Worm (Caenorhabditis elegans) whole organism, early embryonic: ENCODE data around the gene clec-72.

Experiments used
- B0310.2 ChIP-seq: sonication (generic microtip); optimal IDR thresholded peaks from 2 replicates; lab custom pipeline; 2016; ENCODE audit warnings: mild to moderate bottlenecking, missing genetic modification characterization, missing compliant biosample characterization
- F13C5.2 ChIP-seq: sonication (generic microtip); optimal IDR thresholded peaks from 2 replicates; lab custom pipeline; 2017; ENCODE audit warnings: mild to moderate bottlenecking, missing genetic modification characterization, inconsistent platforms, missing compliant biosample characterization
- aly-1 ChIP-seq: sonication (generic microtip); optimal IDR thresholded peaks from 2 replicates; lab custom pipeline; 2016; ENCODE audit warnings: missing genetic modification characterization, missing compliant biosample characterization
- ama-1 ChIP-seq: fragments of 150-350 bp; optimal IDR thresholded peaks from 2 replicates; lab custom pipeline; 2014
- ceh-13 ChIP-seq: fragments of 200-800 bp; sonication (Bioruptor generic); optimal IDR thresholded peaks from 2 replicates; lab custom pipeline; 2018; ENCODE audit warnings: mild to moderate bottlenecking, missing genetic modification characterization, missing compliant biosample characterization
- ceh-36 ChIP-seq: sonication (generic microtip); optimal IDR thresholded peaks from 2 replicates; lab custom pipeline; 2016; ENCODE audit warnings: missing genetic modification characterization, inconsistent platforms, missing compliant biosample characterization
- ets-7 ChIP-seq: sonication (generic microtip); optimal IDR thresholded peaks from 2 replicates; lab custom pipeline; 2016; ENCODE audit warnings: missing genotype, missing genetic modification characterization, missing compliant biosample characterization
- flt-1 ChIP-seq: fragments of 200-800 bp; sonication (Bioruptor generic); IDR thresholded peaks from 2 replicates; pipeline ENCODE4 v1.3.6; 2022; ENCODE audit warnings: missing genetic modification characterization, missing compliant biosample characterization
- hmbx-1 ChIP-seq: sonication (generic microtip); optimal IDR thresholded peaks from 2 replicates; lab custom pipeline; 2016; ENCODE audit warnings: mild to moderate bottlenecking, missing genetic modification characterization, missing compliant biosample characterization
- hmg-4 ChIP-seq: fragments of 200-800 bp; sonication (Bioruptor generic); optimal IDR thresholded peaks from 2 replicates; lab custom pipeline; 2018; ENCODE audit warnings: mild to moderate bottlenecking, missing genetic modification characterization, missing compliant biosample characterization
- hnd-1 ChIP-seq: sonication (generic microtip); optimal IDR thresholded peaks from 2 replicates; lab custom pipeline; 2016; ENCODE audit warnings: missing genetic modification characterization, missing compliant biosample characterization
- pes-1 ChIP-seq: fragments of 200-800 bp; sonication (Bioruptor generic); IDR thresholded peaks from 2 replicates; pipeline ENCODE4 v1.3.6; 2022; ENCODE audit warnings: missing genetic modification reagents, missing genetic modification characterization, missing compliant biosample characterization
- scrt-1 ChIP-seq: fragments of 200-800 bp; sonication (Bioruptor generic); IDR thresholded peaks from 2 replicates; pipeline ENCODE4 v1.3.6; 2022; ENCODE audit warnings: missing genetic modification characterization, missing compliant biosample characterization
- sea-1 ChIP-seq: fragments of 200-800 bp; sonication (Bioruptor generic); conservative IDR thresholded peaks from 2 replicates; pipeline ENCODE4 v1.3.6; 2022; ENCODE audit warnings: missing genetic modification characterization, missing compliant biosample characterization
- tbx-11 ChIP-seq: fragments of 200-800 bp; sonication (Bioruptor generic); IDR thresholded peaks from 2 replicates; pipeline ENCODE4 v1.3.6; 2022; ENCODE audit warnings: missing genetic modification characterization, missing compliant biosample characterization
- tbx-37 ChIP-seq: fragments of 200-800 bp; sonication (Bioruptor generic); conservative IDR thresholded peaks from 2 replicates; pipeline ENCODE4 v1.3.6; 2022; ENCODE audit warnings: missing genetic modification reagents, missing genetic modification characterization, missing compliant biosample characterization
- tra-4 ChIP-seq: sonication (generic microtip); optimal IDR thresholded peaks from 2 replicates; lab custom pipeline; 2017; ENCODE audit warnings: missing genetic modification characterization, missing compliant biosample characterization

The clec-72 gene

DNA sequence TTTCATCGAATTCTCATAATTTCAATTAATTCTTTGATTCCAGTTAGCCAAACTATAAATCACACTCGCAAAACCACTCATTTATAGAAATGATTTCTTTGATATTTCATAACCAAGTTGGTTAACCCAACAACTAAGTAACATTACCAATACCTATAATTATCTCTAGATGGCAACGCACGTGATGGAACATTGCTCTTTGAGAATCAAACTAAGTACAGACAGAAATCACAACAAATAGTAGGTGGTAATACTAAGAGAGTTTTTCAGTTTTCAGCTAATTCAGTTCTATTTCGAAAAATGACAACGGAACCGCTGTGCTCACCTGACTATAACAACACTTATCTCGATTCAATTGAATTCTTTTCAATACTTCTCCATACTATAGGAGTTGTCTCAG is 37.0 kb downstream of the clec-72 start, which contains the start of gene srh-223:
srh-223 (plus strand) TSS at position 301 of the 400 bp plus-strand sequence.
- TF ChIP-seq hnd-1 (tag; lab: Kevin White, UChicago) (no peak), tra-4 (tag; lab: Kevin White, UChicago) (no peak), aly-1 (tag; lab: Kevin White, UChicago) (no peak), B0310.2 (tag; lab: Kevin White, UChicago) (no peak), flt-1 (no peak), ets-7 (tag; lab: Kevin White, UChicago) (no peak), tbx-37 (GFP tag; lab: Robert Waterston, UW) (no peak), F13C5.2 (tag; lab: Kevin White, UChicago) (no peak), ama-1 (lab: Kevin White, UChicago) (no peak), pes-1 (no peak), tbx-11 (GFP tag; lab: Robert Waterston, UW) (no peak), ceh-13 (no peak), hmbx-1 (no peak)

DNA sequence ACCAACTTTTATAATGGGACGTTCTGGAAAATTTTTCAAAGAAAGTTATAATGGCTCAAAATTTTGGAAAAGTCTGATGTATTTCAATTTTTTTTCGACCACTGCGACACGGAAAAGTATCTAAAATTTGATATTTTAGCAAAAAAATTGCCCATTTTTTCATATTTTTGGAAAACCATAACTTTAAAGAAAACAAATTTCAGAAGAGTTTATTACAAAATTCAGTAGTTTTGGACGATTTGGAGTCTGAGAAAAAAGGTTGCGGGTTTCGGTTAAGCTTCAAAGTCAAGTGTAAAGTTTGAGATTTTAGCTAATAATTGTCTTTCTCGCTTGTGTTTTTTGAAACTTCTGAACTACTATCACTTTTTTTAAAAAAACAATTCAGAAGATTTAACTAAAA is 43.5 kb downstream of the clec-72 start:
- no peak for TF ChIP-seq aly-1 (tag; lab: Kevin White, UChicago)
- no peak for TF ChIP-seq hnd-1 (tag; lab: Kevin White, UChicago)
- TF ChIP-seq tra-4 (tag; lab: Kevin White, UChicago): no peak
- TF ChIP-seq scrt-1 (GFP tag; lab: Robert Waterston, UW): no peak
- TF ChIP-seq hmg-4 (GFP tag; lab: Kevin White, UChicago): no peak
- no peak for TF ChIP-seq ets-7 (tag; lab: Kevin White, UChicago)
- no peak for TF ChIP-seq ceh-36 (tag; lab: Kevin White, UChicago)
- TF ChIP-seq pes-1: no peak
- TF ChIP-seq hmbx-1: no peak
- no peak for TF ChIP-seq tbx-11 (GFP tag; lab: Robert Waterston, UW)
- no peak for TF ChIP-seq ceh-13
- TF ChIP-seq ama-1 (lab: Kevin White, UChicago): no peak

ce11 chrIV:3988638-3989152 is 44.1 kb downstream of the clec-72 start, which contains the start of gene clec-78:
clec-78 (plus strand) TSS chrIV:3989102.
- TF ChIP-seq B0310.2 (tag; lab: Kevin White, UChicago): peak; percentile 35
- no peak for TF ChIP-seq ceh-13

ce11 chrIV:3993292-3993691 is 48.7 kb downstream of the clec-72 start, which contains the start of gene F47C12.6:
F47C12.6 (minus strand) TSS chrIV:3993392.
- TF ChIP-seq hmbx-1 (no peak), pes-1 (no peak), ets-7 (tag; lab: Kevin White, UChicago) (no peak), F13C5.2 (tag; lab: Kevin White, UChicago) (no peak), ceh-36 (tag; lab: Kevin White, UChicago) (no peak), aly-1 (tag; lab: Kevin White, UChicago) (no peak), tra-4 (tag; lab: Kevin White, UChicago) (no peak), flt-1 (no peak), ama-1 (lab: Kevin White, UChicago) (no peak), hmg-4 (GFP tag; lab: Kevin White, UChicago) (no peak), ceh-13 (no peak)

ce11 chrIV:3994318-3994717 is 49.7 kb downstream of the clec-72 start, which contains the start of gene F47C12.13:
F47C12.13 (minus strand) TSS chrIV:3994418.
- TF ChIP-seq scrt-1 (GFP tag; lab: Robert Waterston, UW) (no peak), ets-7 (tag; lab: Kevin White, UChicago) (no peak), tra-4 (tag; lab: Kevin White, UChicago) (no peak), hnd-1 (tag; lab: Kevin White, UChicago) (no peak), F13C5.2 (tag; lab: Kevin White, UChicago) (no peak), tbx-37 (GFP tag; lab: Robert Waterston, UW) (no peak), ceh-36 (tag; lab: Kevin White, UChicago) (no peak), flt-1 (no peak), hmbx-1 (no peak), tbx-11 (GFP tag; lab: Robert Waterston, UW) (no peak), ama-1 (lab: Kevin White, UChicago) (no peak), pes-1 (no peak)

DNA sequence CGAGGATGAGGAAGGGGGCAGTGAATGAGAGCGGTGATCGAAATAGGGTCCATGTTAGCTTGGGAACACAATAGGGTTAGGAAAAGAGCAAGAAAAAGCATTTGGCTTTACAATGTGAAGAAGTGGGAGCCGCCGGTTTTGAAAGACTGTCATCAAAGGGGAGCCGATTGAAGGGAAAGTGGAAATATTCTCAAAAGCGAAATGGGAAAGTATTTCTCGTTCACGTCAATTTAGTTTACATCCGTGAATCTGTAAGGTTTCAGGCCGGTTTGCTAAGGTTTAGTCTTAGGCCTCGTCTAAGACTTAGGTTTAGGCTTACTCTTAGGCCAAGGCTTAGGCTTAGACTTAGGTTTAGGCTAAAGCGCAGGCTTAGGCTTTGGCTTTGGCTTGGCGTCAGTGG is 50.8 kb downstream of the clec-72 start, which contains the start of gene F47C12.7:
F47C12.7 (minus strand) TSS at position 101 of the 400 bp plus-strand sequence.
- TF ChIP-seq aly-1 (tag; lab: Kevin White, UChicago): no peak
- no peak for TF ChIP-seq flt-1
- TF ChIP-seq hnd-1 (tag; lab: Kevin White, UChicago): no peak
- no peak for TF ChIP-seq tbx-37 (GFP tag; lab: Robert Waterston, UW)
- TF ChIP-seq ets-7 (tag; lab: Kevin White, UChicago): no peak
- no peak for TF ChIP-seq tbx-11 (GFP tag; lab: Robert Waterston, UW)
- TF ChIP-seq sea-1 (GFP tag; lab: Robert Waterston, UW): no peak
- no peak for TF ChIP-seq tra-4 (tag; lab: Kevin White, UChicago)
- TF ChIP-seq scrt-1 (GFP tag; lab: Robert Waterston, UW): no peak
- no peak for TF ChIP-seq F13C5.2 (tag; lab: Kevin White, UChicago)
- TF ChIP-seq hmbx-1: no peak
- no peak for TF ChIP-seq hmg-4 (GFP tag; lab: Kevin White, UChicago)
- no peak for TF ChIP-seq ceh-36 (tag; lab: Kevin White, UChicago)
- no peak for TF ChIP-seq pes-1
- no peak for TF ChIP-seq ama-1 (lab: Kevin White, UChicago)
- no peak for TF ChIP-seq ceh-13
- no peak for TF ChIP-seq B0310.2 (tag; lab: Kevin White, UChicago)
